Worm (Caenorhabditis elegans) whole organism, L4 larva: ENCODE results near the gene usp-14.

Experiments used
- F26F4.8 ChIP-seq: fragments of 200-800 bp; sonication (Bioruptor generic); conservative IDR thresholded peaks from 2 replicates; pipeline ENCODE4 v1.3.6; 2022; ENCODE audit warnings: missing genetic modification characterization, missing compliant biosample characterization
- F44E2.7 ChIP-seq: fragments of 200-800 bp; sonication (Bioruptor generic); IDR thresholded peaks from 2 replicates; pipeline ENCODE4 v2.1.2; 2022; ENCODE audit warnings: missing genetic modification characterization, missing compliant biosample characterization
- R02D3.7 ChIP-seq: fragments of 150-350 bp; sonication (generic microtip); optimal IDR thresholded peaks from 3 replicates; lab custom pipeline; 2014; ENCODE audit warnings: missing biosample characterization, missing genetic modification characterization
- Y75B8A.6 ChIP-seq: fragments of 200-800 bp; sonication (Bioruptor generic); IDR thresholded peaks from 2 replicates; pipeline ENCODE4 v1.3.6; 2022; ENCODE audit warnings: missing genetic modification reagents, missing genetic modification characterization, missing compliant biosample characterization
- ZK546.5 ChIP-seq, 2 experiments: sonication (generic microtip); optimal IDR thresholded peaks; 2 replicates each; lab custom pipeline; 2017; ENCODE audit warnings: missing biosample characterization in 2 of 2, missing genetic modification characterization in 2 of 2
- attf-4 ChIP-seq: sonication (generic microtip); optimal IDR thresholded peaks from 3 replicates; lab custom pipeline; 2017; ENCODE audit warnings: missing biosample characterization, missing genetic modification characterization
- ceh-62 ChIP-seq: sonication (generic microtip); optimal IDR thresholded peaks from 2 replicates; lab custom pipeline; 2017; ENCODE audit warnings: missing biosample characterization, missing genetic modification characterization
- cey-2 ChIP-seq: sonication (generic microtip); optimal IDR thresholded peaks from 3 replicates; lab custom pipeline; 2017; ENCODE audit warnings: missing genetic modification characterization, mild to moderate bottlenecking, missing compliant biosample characterization, antibody characterized with exemption, borderline replicate concordance; ENCODE audit not compliant: insufficient read depth
- daf-19 ChIP-seq: fragments of 200-800 bp; sonication (Bioruptor generic); conservative IDR thresholded peaks from 2 replicates; pipeline ENCODE4 v1.3.6; 2022; ENCODE audit warnings: missing genetic modification characterization, missing compliant biosample characterization
- dmd-6 ChIP-seq: fragments of 200-800 bp; sonication (Bioruptor generic); IDR thresholded peaks from 2 replicates; pipeline ENCODE4 v1.3.6; 2022; ENCODE audit warnings: missing genetic modification reagents, missing genetic modification characterization, missing compliant biosample characterization
- dmd-8 ChIP-seq: fragments of 200-800 bp; sonication (Bioruptor generic); IDR thresholded peaks from 2 replicates; pipeline ENCODE4 v1.3.6; 2022; ENCODE audit warnings: missing genetic modification characterization, missing compliant biosample characterization
- dmd-9 ChIP-seq: fragments of 200-800 bp; sonication (Bioruptor generic); IDR thresholded peaks from 2 replicates; pipeline ENCODE4 v1.3.6; 2022; ENCODE audit warnings: missing genetic modification reagents, missing genetic modification characterization, missing compliant biosample characterization
- duxl-1 ChIP-seq: sonication (generic microtip); optimal IDR thresholded peaks from 2 replicates; lab custom pipeline; 2016; ENCODE audit warnings: mild to moderate bottlenecking, missing genetic modification characterization, moderate library complexity, missing compliant biosample characterization; ENCODE audit not compliant: poor library complexity
- dve-1 ChIP-seq: sonication (generic microtip); optimal IDR thresholded peaks from 2 replicates; lab custom pipeline; 2017; ENCODE audit warnings: antibody characterized with exemption, mild to moderate bottlenecking, missing genetic modification characterization, missing compliant biosample characterization; ENCODE audit not compliant: insufficient read depth
- egl-43 ChIP-seq: fragments of 200-800 bp; sonication (Bioruptor generic); IDR thresholded peaks from 2 replicates; pipeline ENCODE4 v1.3.6; 2022; ENCODE audit warnings: missing genetic modification reagents, missing genetic modification characterization, missing compliant biosample characterization
- fkh-10 ChIP-seq: fragments of 150-350 bp; optimal IDR thresholded peaks from 2 replicates; lab custom pipeline; 2014; ENCODE audit warnings: missing biosample characterization, missing genetic modification reagents, missing genetic modification characterization
- gei-8 ChIP-seq: fragments of 200-800 bp; sonication (Bioruptor generic); optimal IDR thresholded peaks from 2 replicates; lab custom pipeline; 2018; ENCODE audit warnings: mild to moderate bottlenecking, missing genetic modification characterization, missing compliant biosample characterization
- hif-1 ChIP-seq, 2 experiments: sonication (generic microtip); optimal IDR thresholded peaks; 2 replicates each; lab custom pipeline; 2016 to 2017; ENCODE audit warnings: missing compliant biosample characterization in 2 of 2, missing genetic modification characterization in 2 of 2, missing genetic modification reagents in 2 of 2, missing genotype in 2 of 2, mild to moderate bottlenecking in 1 of 2
- lim-7 ChIP-seq: fragments of 200-800 bp; sonication (Bioruptor generic); IDR thresholded peaks from 2 replicates; pipeline ENCODE4 v1.3.6; 2022; ENCODE audit warnings: missing genetic modification characterization, missing compliant biosample characterization
- lin-15B ChIP-seq: fragments of 150-350 bp; sonication (generic microtip); optimal IDR thresholded peaks from 3 replicates; lab custom pipeline; 2014; ENCODE audit warnings: missing biosample characterization, missing genetic modification characterization
- lin-29 ChIP-seq: fragments of 200-800 bp; sonication (Bioruptor generic); IDR thresholded peaks from 2 replicates; pipeline ENCODE4 v1.3.6; 2022; ENCODE audit warnings: missing genetic modification reagents, missing genetic modification characterization, missing compliant biosample characterization
- lin-38 ChIP-seq: fragments of 200-800 bp; sonication (Bioruptor generic); IDR thresholded peaks from 2 replicates; pipeline ENCODE4 v1.3.6; 2022; ENCODE audit warnings: missing genetic modification reagents, missing genetic modification characterization, missing compliant biosample characterization
- madf-9 ChIP-seq: fragments of 200-800 bp; sonication (Bioruptor generic); conservative IDR thresholded peaks from 2 replicates; pipeline ENCODE4 v1.3.6; 2022; ENCODE audit warnings: missing genetic modification reagents, missing genetic modification characterization, missing compliant biosample characterization
- mdl-1 ChIP-seq, 2 experiments: fragments of 150-350 bp in 1 of 2; sonication (generic microtip) in 1 of 2; optimal IDR thresholded peaks; 2 replicates each; lab custom pipeline; 2014 to 2017; ENCODE audit warnings: missing biosample characterization in 2 of 2, missing genetic modification characterization in 2 of 2
- mes-2 ChIP-seq: sonication (generic microtip); optimal IDR thresholded peaks from 2 replicates; lab custom pipeline; 2016; ENCODE audit warnings: missing genotype, mild to moderate bottlenecking, missing genetic modification characterization, missing compliant biosample characterization; ENCODE audit not compliant: poor library complexity, severe bottlenecking
- mxl-2 ChIP-seq: fragments of 200-800 bp; sonication (Bioruptor generic); conservative IDR thresholded peaks from 2 replicates; pipeline ENCODE4 v1.3.6; 2022; ENCODE audit warnings: missing genetic modification reagents, missing genetic modification characterization, missing compliant biosample characterization
- mxl-3 ChIP-seq: fragments of 200-800 bp; sonication (Bioruptor generic); optimal IDR thresholded peaks from 2 replicates; lab custom pipeline; 2018; ENCODE audit warnings: mild to moderate bottlenecking, missing genetic modification characterization, missing compliant biosample characterization
- nhr-102 ChIP-seq: sonication (generic microtip); optimal IDR thresholded peaks from 2 replicates; lab custom pipeline; 2016; ENCODE audit warnings: mild to moderate bottlenecking, missing genetic modification characterization, moderate library complexity, missing compliant biosample characterization
- nhr-11 ChIP-seq: fragments of 150-350 bp; optimal IDR thresholded peaks from 2 replicates; lab custom pipeline; 2014; ENCODE audit warnings: missing biosample characterization, missing genetic modification characterization
- nhr-237 ChIP-seq: sonication (generic microtip); optimal IDR thresholded peaks from 2 replicates; lab custom pipeline; 2017; ENCODE audit warnings: missing biosample characterization, missing genetic modification characterization
- nhr-28 ChIP-seq: fragments of 150-350 bp; optimal IDR thresholded peaks from 2 replicates; lab custom pipeline; 2014; ENCODE audit warnings: missing biosample characterization, missing genetic modification characterization
- nhr-41 ChIP-seq: fragments of 200-800 bp; sonication (Bioruptor generic); IDR thresholded peaks from 2 replicates; pipeline ENCODE4 v1.3.6; 2022; ENCODE audit warnings: missing genetic modification reagents, missing genetic modification characterization, missing compliant biosample characterization
- nhr-48 ChIP-seq: sonication (generic microtip); optimal IDR thresholded peaks from 2 replicates; lab custom pipeline; 2016; ENCODE audit warnings: mild to moderate bottlenecking, missing genetic modification characterization, missing compliant biosample characterization
- nhr-76 ChIP-seq: fragments of 150-350 bp; optimal IDR thresholded peaks from 2 replicates; lab custom pipeline; 2014; ENCODE audit warnings: missing biosample characterization, missing genetic modification characterization
- pha-4 ChIP-seq, 2 experiments: fragments of 150-350 bp in 1 of 2; fragments of 200-800 bp in 1 of 2; sonication (Bioruptor generic) in 1 of 2; IDR thresholded peaks in 1 of 2; optimal IDR thresholded peaks in 1 of 2; 2 replicates each; pipeline versions ENCODE4 v1.3.6 to Lab custom; 2014 to 2022; ENCODE audit warnings: missing genetic modification characterization in 2 of 2, missing genetic modification reagents in 2 of 2, missing biosample characterization in 1 of 2, missing compliant biosample characterization in 1 of 2
- sdz-12 ChIP-seq: fragments of 200-800 bp; sonication (Bioruptor generic); optimal IDR thresholded peaks from 2 replicates; lab custom pipeline; 2018; ENCODE audit warnings: mild to moderate bottlenecking, missing genetic modification characterization, missing compliant biosample characterization
- set-16 ChIP-seq: fragments of 200-800 bp; sonication (Bioruptor generic); IDR thresholded peaks from 2 replicates; pipeline ENCODE4 v1.3.6; 2022; ENCODE audit warnings: missing genetic modification reagents, missing genetic modification characterization, missing compliant biosample characterization
- snpc-1.2 ChIP-seq: fragments of 200-800 bp; sonication (Bioruptor generic); IDR thresholded peaks from 2 replicates; pipeline ENCODE4 v1.3.6; 2022; ENCODE audit warnings: missing genetic modification reagents, missing genetic modification characterization, missing compliant biosample characterization
- spr-1 ChIP-seq: sonication (generic microtip); optimal IDR thresholded peaks from 2 replicates; lab custom pipeline; 2016; ENCODE audit warnings: mild to moderate bottlenecking, missing genetic modification characterization, missing compliant biosample characterization
- spr-3 ChIP-seq: fragments of 200-800 bp; sonication (Bioruptor generic); optimal IDR thresholded peaks from 2 replicates; lab custom pipeline; 2018; ENCODE audit warnings: mild to moderate bottlenecking, missing genetic modification characterization, missing compliant biosample characterization
- tag-97 ChIP-seq: fragments of 200-800 bp; sonication (Bioruptor generic); IDR thresholded peaks from 2 replicates; pipeline ENCODE4 v1.3.6; 2022; ENCODE audit warnings: missing genetic modification characterization, missing compliant biosample characterization
- tra-1 ChIP-seq: fragments of 200-800 bp; sonication (Bioruptor generic); IDR thresholded peaks from 2 replicates; pipeline ENCODE4 v1.3.6; 2022; ENCODE audit warnings: missing genetic modification reagents, missing genetic modification characterization, missing compliant biosample characterization
- unc-130 ChIP-seq: sonication (generic microtip); optimal IDR thresholded peaks from 2 replicates; lab custom pipeline; 2016; ENCODE audit warnings: missing genetic modification reagents, missing genetic modification characterization, missing compliant biosample characterization
- unc-39 ChIP-seq: sonication (generic microtip); optimal IDR thresholded peaks from 2 replicates; lab custom pipeline; 2017; ENCODE audit warnings: missing biosample characterization, missing genetic modification characterization
- vab-7 ChIP-seq: fragments of 200-800 bp; sonication (Bioruptor generic); IDR thresholded peaks from 2 replicates; pipeline ENCODE4 v1.3.6; 2022; ENCODE audit warnings: missing genetic modification reagents, missing genetic modification characterization, missing compliant biosample characterization
- zfp-2 ChIP-seq: sonication (generic microtip); optimal IDR thresholded peaks from 2 replicates; lab custom pipeline; 2016; ENCODE audit warnings: mild to moderate bottlenecking, missing genetic modification characterization, missing compliant biosample characterization
- zfp-3 ChIP-seq: fragments of 200-800 bp; sonication (Bioruptor generic); conservative IDR thresholded peaks from 2 replicates; pipeline ENCODE4 v1.3.6; 2022; ENCODE audit warnings: missing genetic modification reagents, missing genetic modification characterization, missing compliant biosample characterization
- zip-2 ChIP-seq: fragments of 150-350 bp; optimal IDR thresholded peaks from 2 replicates; lab custom pipeline; 2014; ENCODE audit warnings: missing biosample characterization, missing genetic modification characterization
- ztf-11 ChIP-seq: fragments of 150-350 bp; optimal IDR thresholded peaks from 2 replicates; lab custom pipeline; 2014; ENCODE audit warnings: missing biosample characterization, missing genetic modification characterization
- ztf-7 ChIP-seq: fragments of 150-350 bp; optimal IDR thresholded peaks from 2 replicates; lab custom pipeline; 2014; ENCODE audit warnings: missing biosample characterization, missing genetic modification characterization

The usp-14 gene

ce11 chrII:14437922-14438458 lies 50.5 kb downstream of the usp-14 start, which contains the start of gene K04B12.2 (continued):
- no peak for TF ChIP-seq cey-2 (tag; lab: Kevin White, UChicago)
- TF ChIP-seq unc-130 (GFP tag; lab: Kevin White, UChicago): no peak
- TF ChIP-seq nhr-237 (tag; lab: Kevin White, UChicago): no peak
- no peak for TF ChIP-seq zfp-3 (GFP tag; lab: Robert Waterston, UW)
- peak; percentile 63; the same call in 1 of the 2 replicates for TF ChIP-seq egl-43 (GFP tag; lab: Robert Waterston, UW)
- no peak for TF ChIP-seq F26F4.8 (GFP tag; lab: Robert Waterston, UW)
- peak in 1 of 2 experiments; percentile 48 for TF ChIP-seq hif-1 (tag; optimal IDR thresholded peaks at IDR 0.05; lab: Kevin White, UChicago)
- TF ChIP-seq dmd-9 (GFP tag; lab: Robert Waterston, UW): no peak
- peak; percentile 86 for TF ChIP-seq mxl-3 (GFP tag; lab: Kevin White, UChicago)
- TF ChIP-seq unc-39 (tag; lab: Kevin White, UChicago): no peak
- TF ChIP-seq nhr-102 (tag; lab: Kevin White, UChicago): peak; percentile 43
- TF ChIP-seq lin-38: peak; percentile 71
- no peak for TF ChIP-seq vab-7
- 0 out of 2 replicates have a peak, but pooled peaks have one; percentile 7 for TF ChIP-seq tra-1 (GFP tag; lab: Robert Waterston, UW)
- TF ChIP-seq nhr-41 (GFP tag; lab: Robert Waterston, UW): 0 out of 2 replicates have a peak, but pooled peaks have one; percentile 41
- peak; percentile 79 for TF ChIP-seq nhr-28 (tag; lab: Kevin White, UChicago)
- peak; percentile 71; the same call in 1 of the 2 replicates for TF ChIP-seq madf-9 (GFP tag; lab: Robert Waterston, UW)
- peak; percentile 84 for TF ChIP-seq dve-1
- TF ChIP-seq duxl-1 (tag; lab: Kevin White, UChicago): no peak
- TF ChIP-seq set-16 (GFP tag; lab: Robert Waterston, UW): peak; percentile 17; the same call in 1 of the 2 replicates
- peak; percentile 51 for TF ChIP-seq nhr-48 (tag; lab: Kevin White, UChicago)
- TF ChIP-seq ceh-62 (tag; lab: Kevin White, UChicago): no peak
- TF ChIP-seq spr-3 (GFP tag; lab: Kevin White, UChicago): no peak
- no peak for TF ChIP-seq mxl-2 (GFP tag; lab: Robert Waterston, UW)
- TF ChIP-seq fkh-10 (GFP tag; lab: Kevin White, UChicago): peak; percentile 13
- TF ChIP-seq dmd-8 (GFP tag; lab: Robert Waterston, UW): no peak
- TF ChIP-seq daf-19: no peak
- TF ChIP-seq mes-2: peak; percentile 54
- no peak for TF ChIP-seq sdz-12 (GFP tag; lab: Kevin White, UChicago)
- TF ChIP-seq snpc-1.2 (GFP tag; lab: Robert Waterston, UW): no peak
- TF ChIP-seq ZK546.5 (tag; optimal IDR thresholded peaks at IDR 0.05; lab: Kevin White, UChicago): no peak
- no peak for TF ChIP-seq pha-4 (GFP tag; IDR thresholded peaks at IDR 0.05; lab: Robert Waterston, UW)
- peak; percentile 19 for TF ChIP-seq pha-4 (tag; optimal IDR thresholded peaks at IDR 0.05; lab: Kevin White, UChicago)
- no peak for TF ChIP-seq R02D3.7 (tag; lab: Kevin White, UChicago)
- no peak for TF ChIP-seq zfp-2 (tag; lab: Kevin White, UChicago)
- no peak for TF ChIP-seq lin-29 (GFP tag; lab: Robert Waterston, UW)
- TF ChIP-seq nhr-11 (tag; lab: Kevin White, UChicago): peak; percentile 6
- TF ChIP-seq tag-97 (GFP tag; lab: Robert Waterston, UW): no peak
- no peak for TF ChIP-seq lin-15B (tag; lab: Kevin White, UChicago)
- TF ChIP-seq spr-1 (tag; lab: Kevin White, UChicago): peak; percentile 8
- TF ChIP-seq dmd-6 (GFP tag; lab: Robert Waterston, UW): peak; percentile 81
- no peak for TF ChIP-seq nhr-76 (tag; lab: Kevin White, UChicago)
- peak; percentile 60 for TF ChIP-seq ztf-7 (tag; lab: Kevin White, UChicago)
- no peak for TF ChIP-seq Y75B8A.6 (GFP tag; lab: Robert Waterston, UW)
- no peak for TF ChIP-seq F44E2.7 (GFP tag; lab: Robert Waterston, UW)
- peak; percentile 36 to 76 for TF ChIP-seq mdl-1 (tag; optimal IDR thresholded peaks at IDR 0.05; lab: Kevin White, UChicago)
- TF ChIP-seq attf-4 (tag; lab: Kevin White, UChicago): no peak
- TF ChIP-seq zip-2: no peak
- no peak for TF ChIP-seq ztf-11 (tag; lab: Kevin White, UChicago)
- no peak for TF ChIP-seq lim-7 (GFP tag; lab: Robert Waterston, UW)
- TF ChIP-seq gei-8: no peak
